Fruit fly (Drosophila melanogaster) ovary, adult (tissue): Measurements from ENCODE around the gene CG3652.

Experiments used
- CG17801 ChIP-seq: fragments of 200-800 bp; optimal IDR thresholded peaks from 2 replicates; lab custom pipeline; 2019; ENCODE audit warnings: missing biosample characterization, mild to moderate bottlenecking, missing genetic modification characterization, moderate library complexity; ENCODE audit not compliant: partially characterized antibody

Gene CG3652

dm6 chr2L:4363707-4364270 lies 29.9 kb downstream of the CG3652 start:
- no peak for TF ChIP-seq CG17801 (GFP tag; lab: Kevin White, UChicago)

dm6 chr2L:4361438-4361975 lies 32.2 kb downstream of the CG3652 start, which contains the start of gene Traf4:
TSS of gene Traf4 (plus strand) at chr2L:4361925.
- TF ChIP-seq CG17801 (GFP tag; lab: Kevin White, UChicago), result no peak

dm6 chr2L:4360882-4361281 lies 32.8 kb downstream of the CG3652 start:
- TF ChIP-seq CG17801 (GFP tag; lab: Kevin White, UChicago), result no peak

DNA sequence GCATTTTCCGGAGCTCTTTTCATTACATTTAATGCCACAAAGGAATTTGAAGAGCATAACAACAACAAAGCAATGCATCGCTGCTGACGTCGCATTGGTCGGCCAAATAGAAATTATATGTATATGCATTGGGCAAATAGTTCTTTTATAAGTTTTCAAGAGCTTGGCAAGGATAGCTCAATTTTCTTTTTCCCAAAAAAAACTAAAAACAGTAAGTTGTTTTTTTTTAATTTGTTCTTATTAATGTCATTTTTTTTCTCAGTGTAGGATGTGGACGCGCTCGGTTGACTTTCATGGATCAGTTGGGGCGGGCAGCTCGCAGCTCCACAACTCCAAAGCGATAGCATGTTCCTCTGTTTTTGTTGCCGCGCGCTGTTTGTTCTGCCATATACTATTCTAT lies 34.5 kb downstream of the CG3652 start:
- TF ChIP-seq CG17801 (GFP tag; lab: Kevin White, UChicago), result no peak

dm6 chr2L:4355066-4355465 lies 38.6 kb downstream of the CG3652 start:
- TF ChIP-seq CG17801 (GFP tag; lab: Kevin White, UChicago), result no peak

DNA sequence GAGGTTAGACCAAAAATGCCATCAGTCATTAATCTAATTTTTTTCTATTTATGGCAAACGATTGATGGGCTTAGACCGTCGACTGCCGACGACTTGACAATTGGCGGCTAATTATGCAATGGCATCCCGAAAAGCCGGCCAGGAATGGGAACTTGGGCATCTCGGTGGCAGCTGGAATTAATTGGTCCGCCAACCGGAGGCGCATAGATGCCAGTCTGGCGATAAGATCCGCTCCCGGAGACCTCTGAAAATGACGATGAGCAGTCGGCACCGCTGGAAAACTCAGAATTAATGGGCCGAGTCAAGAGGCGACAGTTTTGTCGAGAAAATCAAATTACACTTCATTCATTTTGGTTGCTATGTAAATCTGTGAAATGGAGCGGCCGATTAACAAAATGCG lies 41.0 kb downstream of the CG3652 start, which contains the start of gene CG15429:
CG15429 (plus strand) TSS at position 301 of the 400 bp plus-strand sequence.
- no peak for TF ChIP-seq CG17801 (GFP tag; lab: Kevin White, UChicago)

DNA sequence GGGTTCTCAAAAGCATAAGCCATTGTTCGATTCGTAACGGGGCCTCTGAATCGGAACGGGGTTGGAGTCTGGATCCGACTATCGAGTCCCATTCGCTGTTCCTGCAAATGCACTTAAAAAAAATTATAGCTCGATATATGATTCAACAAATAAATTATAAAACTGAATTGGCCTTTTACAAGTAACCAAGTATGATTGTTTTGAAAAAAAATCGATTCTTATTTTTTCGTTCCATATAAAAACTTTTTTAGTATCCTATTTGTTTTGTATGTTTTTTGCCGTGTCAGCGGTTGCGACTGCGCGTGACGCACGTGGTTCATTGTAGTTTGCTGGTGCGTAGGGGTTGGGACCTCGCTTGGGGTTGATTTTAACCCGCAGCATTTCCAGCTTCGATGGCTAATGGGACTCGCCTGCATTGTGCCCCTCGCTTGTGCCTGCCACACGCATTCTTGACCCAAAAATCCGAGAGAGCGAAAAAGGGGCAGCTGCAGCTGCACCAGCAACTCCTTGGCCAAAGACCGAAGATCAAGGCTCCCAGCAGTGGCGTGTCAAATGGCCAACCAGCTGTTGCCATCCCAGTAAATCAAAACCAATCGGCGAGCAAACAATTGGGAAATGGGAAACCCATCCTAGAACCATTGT lies 42.9 kb downstream of the CG3652 start:
- TF ChIP-seq CG17801 (GFP tag; lab: Kevin White, UChicago), result no peak

dm6 chr2L:4349677-4350076 lies 44.0 kb downstream of the CG3652 start:
- no peak for TF ChIP-seq CG17801 (GFP tag; lab: Kevin White, UChicago)

- no peak for TF ChIP-seq CG17801 (GFP tag; lab: Kevin White, UChicago)
Observed at dm6 chr2L:4348545-4348944, 45.1 kb downstream of the CG3652 start.

dm6 chr2L:4346619-4347310 lies 46.9 kb downstream of the CG3652 start:
- no peak for TF ChIP-seq CG17801 (GFP tag; lab: Kevin White, UChicago)

DNA sequence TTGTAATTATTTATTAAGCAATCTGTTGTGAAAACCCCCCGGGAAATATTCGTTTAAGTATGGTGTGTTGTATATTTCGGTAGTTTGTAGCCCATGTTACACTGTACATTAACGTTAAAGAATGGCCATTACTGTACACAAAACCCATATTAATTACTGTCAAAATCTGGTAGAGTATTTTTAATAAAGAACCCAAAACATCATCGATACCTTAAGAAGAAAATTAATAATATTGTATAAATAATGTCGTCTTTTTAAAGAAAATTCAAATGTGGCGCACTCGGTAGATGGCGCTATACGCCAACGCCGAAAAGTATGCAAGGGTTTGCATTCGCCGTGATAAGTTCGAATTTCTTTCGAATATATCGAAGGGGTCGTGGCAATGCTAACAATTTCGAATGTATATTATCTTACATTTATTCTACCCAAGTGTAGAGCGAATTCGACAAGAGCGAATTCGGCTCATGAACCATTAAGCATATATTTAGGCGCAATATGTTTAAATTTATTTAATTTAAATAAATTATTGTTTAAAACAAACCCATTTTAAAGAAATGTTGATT lies 48.0 kb downstream of the CG3652 start:
- TF ChIP-seq CG17801 (GFP tag; lab: Kevin White, UChicago), result no peak
